Worm (Caenorhabditis elegans): Measurements from ENCODE around the gene F52C6.3.

DNA sequence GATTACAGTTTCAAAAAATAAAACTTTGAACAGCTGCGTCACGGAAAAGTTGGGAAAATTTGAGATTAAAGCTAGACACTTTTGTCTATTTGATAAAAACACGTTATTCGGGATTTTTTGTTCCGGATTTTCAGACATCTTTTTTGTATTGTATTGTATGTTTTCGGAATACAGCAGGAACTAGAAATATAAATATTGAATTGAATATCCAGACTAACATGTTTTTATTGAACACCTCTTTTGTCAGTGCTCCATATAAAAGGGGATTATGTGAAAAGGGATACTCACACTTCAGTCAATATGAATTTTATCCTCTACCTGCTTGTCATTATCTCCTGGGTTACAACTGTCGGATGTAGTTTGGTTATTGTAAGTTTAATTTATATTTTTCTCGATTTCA, 30.6 kb upstream of the F52C6.3 start, which contains the start of gene C16C4.1:
- TF ChIP-seq elt-2 (tag; optimal IDR thresholded peaks at IDR 0.05) (no peak), unc-62 (GFP tag; optimal IDR thresholded peaks at IDR 0.05) (no peak), nhr-28 (tag; optimal IDR thresholded peaks at IDR 0.05) (no peak), ztf-4 (tag; optimal IDR thresholded peaks at IDR 0.05) (no peak), tbx-2 (tag; optimal IDR thresholded peaks at IDR 0.05) (no peak), ama-1 (optimal IDR thresholded peaks at IDR 0.05) (no peak)
